Worm (Caenorhabditis elegans) whole organism, L4 larva: ENCODE data around the gene D1005.4.

Source experiments
- fos-1 ChIP-seq: fragments of 150-350 bp; optimal IDR thresholded peaks from 2 replicates; lab custom pipeline; 2014; ENCODE audit warnings: missing biosample characterization, missing genetic modification characterization
- lin-39 ChIP-seq: fragments of 150-350 bp; optimal IDR thresholded peaks from 2 replicates; lab custom pipeline; 2014; ENCODE audit warnings: missing biosample characterization, missing genetic modification reagents, missing genetic modification characterization

DNA sequence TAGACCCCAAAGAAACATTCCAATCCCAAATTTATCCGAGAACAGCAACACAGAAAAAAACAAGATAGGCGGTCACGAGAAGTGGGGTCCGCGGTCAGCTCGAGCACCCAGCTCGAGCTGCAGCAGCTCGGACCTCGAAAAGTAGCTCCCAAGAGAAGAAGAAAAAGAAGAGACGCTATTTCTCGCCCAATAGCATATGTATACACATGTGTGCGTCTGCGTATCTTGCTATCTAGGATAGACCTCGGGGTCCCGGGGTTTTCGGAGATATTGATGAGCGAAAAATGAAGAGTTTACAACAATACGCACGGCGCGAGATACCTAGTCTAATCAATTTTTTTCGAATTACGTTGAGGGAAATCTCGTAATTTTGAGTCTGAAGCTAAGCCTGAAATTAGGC is 36.5 kb upstream of the D1005.4 start:
- TF ChIP-seq fos-1 (tag; lab: Kevin White, UChicago) = no peak
- no peak for TF ChIP-seq lin-39
